Fruit fly (Drosophila melanogaster) whole organism, embryonic: ENCODE results near the gene pit.
A peak's percentile ranks its signal among the peaks of the same experiment; 100 is the strongest.

ENCODE experiments used
- Adf1 ChIP-seq: fragments of 200-800 bp; sonication (Bioruptor generic); IDR thresholded peaks from 2 replicates; pipeline ENCODE4 v1.3.6; 2022; ENCODE audit warnings: missing biosample characterization, missing genetic modification characterization
- CG10147 ChIP-seq: fragments of 200-800 bp; sonication (Bioruptor generic); optimal IDR thresholded peaks from 2 replicates; lab custom pipeline; 2019; ENCODE audit warnings: missing biosample characterization, mild to moderate bottlenecking, missing genetic modification characterization, moderate library complexity
- CG10209 ChIP-seq: fragments of 200-800 bp; sonication (Bioruptor generic); optimal IDR thresholded peaks from 3 replicates; lab custom pipeline; 2017; ENCODE audit warnings: missing biosample characterization, mild to moderate bottlenecking, missing genetic modification characterization, missing genetic modification reagents
- CG11247 ChIP-seq: fragments of 200-800 bp; sonication (Bioruptor generic); IDR thresholded peaks from 2 replicates; pipeline ENCODE4 v1.3.6; 2022; ENCODE audit warnings: missing biosample characterization, missing genetic modification characterization
- CG13296 ChIP-seq: fragments of 200-800 bp; sonication (Bioruptor generic); optimal IDR thresholded peaks from 3 replicates; lab custom pipeline; 2018; ENCODE audit warnings: missing biosample characterization, mild to moderate bottlenecking, missing genetic modification characterization
- CG14050 ChIP-seq: fragments of 200-800 bp; sonication (Bioruptor generic); IDR thresholded peaks from 3 replicates; pipeline ENCODE4 v1.3.6; 2022; ENCODE audit warnings: missing biosample characterization, missing genetic modification characterization
- CG15479 ChIP-seq: fragments of 200-800 bp; sonication (Bioruptor generic); optimal IDR thresholded peaks from 3 replicates; lab custom pipeline; 2019; ENCODE audit warnings: missing biosample characterization, mild to moderate bottlenecking, missing genetic modification characterization, moderate library complexity
- CG16813 ChIP-seq: fragments of 200-800 bp; sonication (Bioruptor generic); IDR thresholded peaks from 3 replicates; pipeline ENCODE4 v1.3.6; 2022; ENCODE audit warnings: missing biosample characterization, missing genetic modification characterization; ENCODE audit not compliant: partially characterized antibody
- CG16815 ChIP-seq: fragments of 200-800 bp; sonication (Bioruptor generic); optimal IDR thresholded peaks from 3 replicates; lab custom pipeline; 2017; ENCODE audit warnings: missing biosample characterization, mild to moderate bottlenecking, missing genetic modification characterization
- CG16863 ChIP-seq: fragments of 200-800 bp; sonication (Bioruptor generic); optimal IDR thresholded peaks from 3 replicates; lab custom pipeline; 2016; ENCODE audit warnings: missing biosample characterization, missing genetic modification characterization
- CG17359 ChIP-seq: fragments of 200-800 bp; sonication (Bioruptor generic); optimal IDR thresholded peaks from 3 replicates; lab custom pipeline; 2018; ENCODE audit warnings: missing biosample characterization, mild to moderate bottlenecking, missing genetic modification characterization, moderate library complexity
- CG18011 ChIP-seq: fragments of 200-800 bp; sonication (Bioruptor generic); optimal IDR thresholded peaks from 2 replicates; lab custom pipeline; 2017; ENCODE audit warnings: missing biosample characterization, missing genetic modification characterization, mild to moderate bottlenecking, moderate library complexity, missing genotype
- CG2120 ChIP-seq: fragments of 200-800 bp; sonication (Bioruptor generic); optimal IDR thresholded peaks from 3 replicates; lab custom pipeline; 2016; ENCODE audit warnings: missing biosample characterization, missing genetic modification characterization
- CG31441 ChIP-seq: fragments of 200-800 bp; sonication (Bioruptor generic); IDR thresholded peaks from 2 replicates; pipeline ENCODE4 v1.3.6; 2022; ENCODE audit warnings: missing biosample characterization, missing genetic modification characterization
- CG32532 ChIP-seq: fragments of 200-800 bp; sonication (Bioruptor generic); IDR thresholded peaks from 2 replicates; pipeline ENCODE4 v1.3.6; 2022; ENCODE audit warnings: missing biosample characterization, missing genetic modification characterization
- CG33213 ChIP-seq: fragments of 200-800 bp; sonication (Bioruptor generic); optimal IDR thresholded peaks from 3 replicates; lab custom pipeline; 2016; ENCODE audit warnings: missing biosample characterization, missing genetic modification characterization
- CG34422 ChIP-seq: fragments of 200-800 bp; sonication (Bioruptor generic); IDR thresholded peaks from 3 replicates; pipeline ENCODE4 v1.3.6; 2022; ENCODE audit warnings: missing biosample characterization, missing genetic modification characterization
- CG3838 ChIP-seq: fragments of 200-800 bp; sonication (Bioruptor generic); optimal IDR thresholded peaks from 3 replicates; lab custom pipeline; 2016; ENCODE audit warnings: missing biosample characterization, missing genetic modification characterization
- CG4282 ChIP-seq: fragments of 200-800 bp; sonication (Bioruptor generic); optimal IDR thresholded peaks from 2 replicates; lab custom pipeline; 2016; ENCODE audit warnings: missing biosample characterization, missing genetic modification characterization
- CG7928 ChIP-seq: fragments of 200-800 bp; sonication (Bioruptor generic); optimal IDR thresholded peaks from 2 replicates; lab custom pipeline; 2017; ENCODE audit warnings: missing biosample characterization, mild to moderate bottlenecking, missing genetic modification characterization
- CG8924 ChIP-seq: fragments of 200-800 bp; optimal IDR thresholded peaks from 3 replicates; lab custom pipeline; 2019; ENCODE audit warnings: missing biosample characterization, mild to moderate bottlenecking, missing genetic modification characterization, moderate library complexity
- CG8944 ChIP-seq: fragments of 200-800 bp; sonication (Bioruptor generic); optimal IDR thresholded peaks from 3 replicates; lab custom pipeline; 2016; ENCODE audit warnings: missing biosample characterization, missing genetic modification characterization
- D19A ChIP-seq: fragments of 200-800 bp; optimal IDR thresholded peaks from 3 replicates; lab custom pipeline; 2019; ENCODE audit warnings: missing biosample characterization, mild to moderate bottlenecking, missing genetic modification characterization, moderate library complexity
- Drgx ChIP-seq: fragments of 200-800 bp; sonication (Bioruptor generic); IDR thresholded peaks from 2 replicates; pipeline ENCODE4 v1.3.6; 2022; ENCODE audit warnings: missing biosample characterization, missing genetic modification characterization
- Ets65A ChIP-seq: fragments of 200-800 bp; sonication (Bioruptor generic); peaks from one replicate; lab custom pipeline; 2016; ENCODE audit warnings: missing biosample characterization, missing genetic modification characterization
- Fer2 ChIP-seq: fragments of 200-800 bp; sonication (Bioruptor generic); optimal IDR thresholded peaks from 2 replicates; lab custom pipeline; 2018; ENCODE audit warnings: missing biosample characterization, mild to moderate bottlenecking, missing genetic modification characterization, moderate library complexity
- HLH54F ChIP-seq: fragments of 200-800 bp; sonication (Bioruptor generic); optimal IDR thresholded peaks from 3 replicates; lab custom pipeline; 2016; ENCODE audit warnings: missing biosample characterization, missing genetic modification characterization
- Hr39 ChIP-seq: fragments of >200 bp; optimal IDR thresholded peaks from 2 replicates; lab custom pipeline; 2017
- Lhr ChIP-seq: fragments of 200-800 bp; sonication (Bioruptor generic); optimal IDR thresholded peaks from 3 replicates; lab custom pipeline; 2017; ENCODE audit warnings: mild to moderate bottlenecking, missing biosample characterization, missing genetic modification reagents, missing genetic modification characterization
- NC2β ChIP-seq: fragments of 200-800 bp; sonication (Bioruptor generic); optimal IDR thresholded peaks from 2 replicates; lab custom pipeline; 2016; ENCODE audit warnings: missing biosample characterization, missing genetic modification characterization
- Ptx1 ChIP-seq: fragments of 200-800 bp; sonication (Bioruptor generic); IDR thresholded peaks from 2 replicates; pipeline ENCODE4 v1.3.6; 2022; ENCODE audit warnings: missing biosample characterization, missing genetic modification characterization
- ap ChIP-seq: fragments of 200-800 bp; sonication (Bioruptor generic); IDR thresholded peaks from 2 replicates; pipeline ENCODE4 v1.3.6; 2022; ENCODE audit warnings: missing biosample characterization, missing genetic modification characterization
- ato ChIP-seq: fragments of 200-800 bp; sonication (Bioruptor generic); IDR thresholded peaks from 2 replicates; pipeline ENCODE4 v1.3.6; 2022; ENCODE audit warnings: missing biosample characterization, missing genetic modification characterization; ENCODE audit not compliant: partially characterized antibody
- cad ChIP-seq: fragments of >200 bp; optimal IDR thresholded peaks from 2 replicates; lab custom pipeline; 2017; ENCODE audit warnings: missing biosample characterization, missing genetic modification characterization
- cg ChIP-seq: fragments of 200-800 bp; sonication (Bioruptor generic); optimal IDR thresholded peaks from 3 replicates; lab custom pipeline; 2019; ENCODE audit warnings: missing biosample characterization, mild to moderate bottlenecking, missing genetic modification characterization, moderate library complexity
- chinmo ChIP-seq: fragments of 200-800 bp; sonication (Bioruptor generic); IDR thresholded peaks from 4 replicates; pipeline ENCODE4 v1.3.6; 2022; ENCODE audit warnings: missing biosample characterization, missing genetic modification characterization; ENCODE audit not compliant: partially characterized antibody
- crc ChIP-seq: fragments of 200-800 bp; sonication (Bioruptor generic); optimal IDR thresholded peaks from 2 replicates; lab custom pipeline; 2016; ENCODE audit warnings: missing biosample characterization, missing genetic modification characterization
- fu2 ChIP-seq: fragments of 200-800 bp; sonication (Bioruptor generic); optimal IDR thresholded peaks from 2 replicates; lab custom pipeline; 2016; ENCODE audit warnings: missing biosample characterization, missing genetic modification characterization
- gt ChIP-seq: fragments of 200-800 bp; sonication (Bioruptor generic); IDR thresholded peaks from 2 replicates; pipeline ENCODE4 v1.3.6; 2022; ENCODE audit warnings: missing biosample characterization, missing genetic modification characterization
- hth ChIP-seq: fragments of >200 bp; optimal IDR thresholded peaks from 2 replicates; lab custom pipeline; 2017; ENCODE audit warnings: inconsistent platforms
- lola ChIP-seq, 3 experiments: fragments of >200 bp in 2 of 3; fragments of 200-800 bp in 1 of 3; sonication (Bioruptor generic) in 1 of 3; optimal IDR thresholded peaks; 2 replicates each; lab custom pipeline; 2017 to 2019; ENCODE audit warnings: missing biosample characterization in 3 of 3, missing genetic modification characterization in 3 of 3, mild to moderate bottlenecking in 1 of 3, moderate library complexity in 1 of 3
- pho ChIP-seq: fragments of 200-800 bp; sonication (Bioruptor generic); optimal IDR thresholded peaks from 2 replicates; lab custom pipeline; 2016; ENCODE audit warnings: missing biosample characterization, missing genetic modification characterization
- sima ChIP-seq: fragments of 200-800 bp; sonication (Bioruptor generic); optimal IDR thresholded peaks from 2 replicates; lab custom pipeline; 2016; ENCODE audit warnings: missing biosample characterization, missing genetic modification characterization
- so ChIP-seq: fragments of 200-800 bp; sonication (Bioruptor generic); IDR thresholded peaks from 3 replicates; pipeline ENCODE4 v1.3.6; 2022; ENCODE audit warnings: missing biosample characterization, missing genetic modification characterization
- trem ChIP-seq: fragments of 200-800 bp; optimal IDR thresholded peaks from 3 replicates; lab custom pipeline; 2019; ENCODE audit warnings: missing biosample characterization, mild to moderate bottlenecking, missing genetic modification characterization, moderate library complexity
- wdn ChIP-seq: fragments of 200-800 bp; sonication (Bioruptor generic); IDR thresholded peaks from 2 replicates; pipeline ENCODE4 v1.3.6; 2022; ENCODE audit warnings: missing biosample characterization, missing genetic modification characterization
- wor ChIP-seq: fragments of 200-800 bp; sonication (Bioruptor generic); IDR thresholded peaks from 2 replicates; pipeline ENCODE4 v1.3.6; 2022; ENCODE audit warnings: missing biosample characterization, missing genetic modification characterization
- z ChIP-seq: fragments of 200-800 bp; sonication (Bioruptor generic); IDR thresholded peaks from 3 replicates; pipeline ENCODE4 v1.3.6; 2022; ENCODE audit warnings: missing biosample characterization, missing genetic modification characterization

Gene pit

dm6 chr3R:22003508-22003907 lies 30.6 kb upstream of the pit start:
- TF ChIP-seq D19A (no peak), CG14050 (GFP tag; lab: Robert Waterston, UW) (no peak), CG34422 (GFP tag; lab: Robert Waterston, UW) (no peak), CG18011 (GFP tag; lab: Kevin White, UChicago) (no peak), Fer2 (tag; lab: Kevin White, UChicago) (no peak), NC2β (GFP tag; lab: Kevin White, UChicago) (no peak), CG8944 (no peak)

- TF ChIP-seq CG11247 (GFP tag; lab: Robert Waterston, UW) (no peak), CG3838 (no peak), CG2120 (GFP tag; lab: Kevin White, UChicago) (no peak), wdn (GFP tag; lab: Robert Waterston, UW) (no peak), crc (GFP tag; lab: Kevin White, UChicago) (no peak), CG8924 (tag; lab: Kevin White, UChicago) (no peak), Ptx1 (no peak), CG10209 (no peak)
Observed at dm6 chr3R:22014397-22014796, 19.7 kb upstream of the pit start, which contains the start of gene Theg. Gene Theg, plus strand, starts transcription at chr3R:22014697.

DNA sequence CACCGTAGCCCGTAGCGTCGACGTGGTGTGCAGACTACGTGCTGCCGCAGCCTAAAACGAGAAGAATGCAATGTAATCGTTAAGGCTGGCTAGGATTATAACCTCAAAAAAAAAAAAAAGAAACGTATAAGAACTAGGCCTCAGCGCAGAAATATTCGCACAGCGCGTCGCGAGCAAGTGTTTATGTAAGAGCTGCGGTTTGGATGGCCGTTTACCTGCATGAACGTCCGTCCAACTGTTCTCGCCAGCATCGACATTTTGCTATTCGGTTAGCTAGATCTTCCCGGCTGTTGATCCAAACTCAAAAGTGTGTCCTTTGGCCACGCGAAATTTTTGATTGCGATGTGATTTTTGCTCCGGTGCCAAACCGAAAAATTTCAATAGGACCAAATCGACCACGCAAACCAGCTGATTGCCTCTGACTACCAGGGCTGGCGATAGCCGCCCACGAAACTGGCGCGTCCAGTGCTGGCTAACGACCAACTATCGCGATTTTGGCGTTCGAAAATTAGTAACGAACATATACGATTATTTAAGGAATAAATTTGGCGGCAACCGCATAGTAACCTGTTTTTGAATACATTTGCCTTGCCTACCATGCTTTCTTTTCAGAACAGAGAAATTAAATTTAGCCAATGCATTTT lies 15.2 kb upstream of the pit start, which contains the start of gene Idh3b:
TSS of gene Idh3b (minus strand) at position 606 of the 644 bp plus-strand sequence.
- TF ChIP-seq fu2 (GFP tag; lab: Kevin White, UChicago) (peak; percentile 37), CG18011 (GFP tag; lab: Kevin White, UChicago) (peak; percentile 39), CG15479 (GFP tag; lab: Kevin White, UChicago) (no peak), Ets65A (GFP tag; lab: Kevin White, UChicago) (peak; percentile 96), gt (GFP tag; lab: Robert Waterston, UW) (no peak), Adf1 (peak; percentile 39), CG7928 (GFP tag; lab: Kevin White, UChicago) (peak; percentile 98), CG33213 (peak; percentile 76), Lhr (GFP tag; lab: Kevin White, UChicago) (peak; percentile 38), CG11247 (GFP tag; lab: Robert Waterston, UW) (peak; percentile 74; the same call in 1 of the 2 replicates), trem (tag; lab: Kevin White, UChicago) (peak; percentile 74), pho (GFP tag; lab: Kevin White, UChicago) (peak; percentile 56), Hr39 (no peak), hth (lab: Kevin White, UChicago) (no peak), CG4282 (peak; percentile 26), CG8944 (peak; percentile 62), CG10147 (no peak), ap (GFP tag; lab: Robert Waterston, UW) (no peak), CG16813 (GFP tag; lab: Robert Waterston, UW) (peak; percentile 92), z (GFP tag; lab: Robert Waterston, UW) (no peak), sima (GFP tag; lab: Kevin White, UChicago) (no peak), CG16815 (GFP tag; lab: Kevin White, UChicago) (peak; percentile 12), CG16863 (GFP tag; lab: Kevin White, UChicago) (no peak), Drgx (GFP tag; lab: Robert Waterston, UW) (no peak), chinmo (GFP tag; lab: Robert Waterston, UW) (peak; percentile 91; the same call in 3 of the 4 replicates), CG31441 (GFP tag; lab: Robert Waterston, UW) (no peak), lola (GFP tag; optimal IDR thresholded peaks at IDR 0.05; lab: Kevin White, UChicago) (no peak), CG13296 (GFP tag; lab: Kevin White, UChicago) (peak; percentile 21), HLH54F (GFP tag; lab: Kevin White, UChicago) (peak; percentile 70), cad (GFP tag; lab: Kevin White, UChicago) (no peak), so (GFP tag; lab: Robert Waterston, UW) (no peak), cg (GFP tag; lab: Kevin White, UChicago) (no peak), CG17359 (tag; lab: Kevin White, UChicago) (no peak), ato (peak; percentile 88), wor (no peak), CG32532 (GFP tag; lab: Robert Waterston, UW) (peak; percentile 85)
